Worm (Caenorhabditis elegans): ENCODE results near the gene cest-5.1.
A peak's percentile ranks its signal among the peaks of the same experiment; 100 is the strongest.

Gene cest-5.1

DNA sequence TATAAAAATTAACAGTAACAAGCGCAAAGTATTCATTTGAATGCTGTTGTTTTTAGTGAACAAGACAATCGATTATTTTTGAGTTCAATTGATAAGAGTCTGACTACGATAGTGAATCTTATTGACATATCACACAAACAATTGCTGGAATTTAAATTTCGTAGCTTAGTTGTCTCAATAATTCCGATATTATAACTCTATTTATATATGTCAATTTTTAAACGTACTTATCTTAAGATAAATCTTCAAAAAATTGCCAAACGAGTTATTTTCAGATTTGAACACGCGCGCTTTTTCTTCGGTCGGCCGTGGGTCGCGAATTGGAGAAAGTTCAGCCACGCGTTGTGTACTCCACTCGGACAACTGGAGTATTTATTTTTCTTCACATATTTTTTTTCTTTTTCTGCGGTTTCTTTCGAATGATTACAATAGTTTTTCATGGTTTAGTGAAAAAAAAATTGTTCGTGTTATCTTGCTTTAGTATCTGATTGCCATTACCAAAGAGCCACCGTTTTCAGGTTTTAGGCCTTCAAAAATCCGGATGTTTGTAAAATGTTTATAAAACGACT is at the start of gene cest-5.1, which contains the start of gene C01B10.9 (continued):
- TF ChIP-seq egl-43 (GFP tag; IDR thresholded peaks at IDR 0.05), result no peak
- TF ChIP-seq php-3 (GFP tag; IDR thresholded peaks at IDR 0.05), result no peak
- TF ChIP-seq aly-2 (tag; optimal IDR thresholded peaks at IDR 0.05), result no peak
- TF ChIP-seq lin-13 (GFP tag; optimal IDR thresholded peaks at IDR 0.05), result no peak
- TF ChIP-seq dmd-6 (GFP tag; IDR thresholded peaks at IDR 0.05), result peak; percentile 63
- no peak for TF ChIP-seq unc-39 (tag; optimal IDR thresholded peaks at IDR 0.05)
- no peak for TF ChIP-seq cey-2 (tag; optimal IDR thresholded peaks at IDR 0.05; ENCODE audit: borderline replicate concordance, insufficient read depth)
- no peak for TF ChIP-seq nhr-41 (GFP tag; IDR thresholded peaks at IDR 0.05)
- peak in 1 of 2 experiments; percentile 7 for TF ChIP-seq daf-16 (GFP tag; optimal IDR thresholded peaks at IDR 0.05)
- TF ChIP-seq daf-16 (tag; optimal IDR thresholded peaks at IDR 0.05), result peak; percentile 59
- peak in 1 of 2 experiments; percentile 79 for TF ChIP-seq lsy-2 (tag; optimal IDR thresholded peaks at IDR 0.05)
- no peak for TF ChIP-seq tag-97 (GFP tag; IDR thresholded peaks at IDR 0.05)
- TF ChIP-seq lin-39 (tag; optimal IDR thresholded peaks at IDR 0.05), result no peak
- no peak for TF ChIP-seq skn-1 (tag; optimal IDR thresholded peaks at IDR 0.05)
- TF ChIP-seq saeg-2 (GFP tag; IDR thresholded peaks at IDR 0.05), result no peak
- peak; percentile 12 for TF ChIP-seq snpc-4 (tag; optimal IDR thresholded peaks at IDR 0.05)
- TF ChIP-seq lin-1 (GFP tag; IDR thresholded peaks at IDR 0.05), result no peak
- TF ChIP-seq fkh-10 (GFP tag; optimal IDR thresholded peaks at IDR 0.05), result no peak
- TF ChIP-seq jun-1 (tag; optimal IDR thresholded peaks at IDR 0.05), result no peak
- no peak for TF ChIP-seq ceh-62 (tag; optimal IDR thresholded peaks at IDR 0.05)
- peak; percentile 30 for TF ChIP-seq rbr-2 (tag; optimal IDR thresholded peaks at IDR 0.05)
- TF ChIP-seq D1046.2 (GFP tag; IDR thresholded peaks at IDR 0.05), result no peak
- TF ChIP-seq zag-1 (tag; optimal IDR thresholded peaks at IDR 0.05), result no peak
- TF ChIP-seq mdt-29 (GFP tag; IDR thresholded peaks at IDR 0.05), result no peak
- TF ChIP-seq nhr-42 (GFP tag; IDR thresholded peaks at IDR 0.05), result no peak
- TF ChIP-seq aha-1 (tag), result no peak
- no peak for TF ChIP-seq nhr-6 (tag; optimal IDR thresholded peaks at IDR 0.05)
- 0 out of 2 replicates have a peak, but pooled peaks have one; percentile 31 for TF ChIP-seq madf-9 (GFP tag; conservative IDR thresholded peaks at IDR 0.05)
- no peak for TF ChIP-seq lin-15B (tag; optimal IDR thresholded peaks at IDR 0.05)
- no peak for TF ChIP-seq hmg-1.1 (GFP tag; IDR thresholded peaks at IDR 0.05)
- peak; percentile 33; the same call in 1 of the 2 replicates for TF ChIP-seq ceh-44 (GFP tag; IDR thresholded peaks at IDR 0.05)
- no peak for TF ChIP-seq mep-1 (tag; optimal IDR thresholded peaks at IDR 0.05)
- no peak for TF ChIP-seq Y48G9A.11 (GFP tag; IDR thresholded peaks at IDR 0.05)

- no peak for TF ChIP-seq vab-7 (GFP tag; IDR thresholded peaks at IDR 0.05)
- TF ChIP-seq nhr-6 (tag; optimal IDR thresholded peaks at IDR 0.05), result no peak
- TF ChIP-seq F10B5.3 (tag; optimal IDR thresholded peaks at IDR 0.05), result no peak
- TF ChIP-seq hif-1 (tag; optimal IDR thresholded peaks at IDR 0.05), result no peak
- TF ChIP-seq dmd-6 (GFP tag; IDR thresholded peaks at IDR 0.05), result no peak
- TF ChIP-seq php-3 (GFP tag; IDR thresholded peaks at IDR 0.05), result no peak
- TF ChIP-seq zfp-3 (GFP tag; conservative IDR thresholded peaks at IDR 0.05), result no peak
- no peak for TF ChIP-seq dmd-9 (GFP tag; IDR thresholded peaks at IDR 0.05)
- TF ChIP-seq lin-1 (GFP tag; IDR thresholded peaks at IDR 0.05), result no peak
- no peak for TF ChIP-seq dmd-8 (GFP tag; IDR thresholded peaks at IDR 0.05)
These were observed 36.3 kb upstream of the cest-5.1 start, which contains the start of gene Y73B6A.1 for ce11 chrIV:6667898-6668297. Gene Y73B6A.1 (minus strand): TSS chrIV:6667998.

- TF ChIP-seq mes-2 (tag; optimal IDR thresholded peaks at IDR 0.05; ENCODE audit: poor library complexity, severe bottlenecking), result peak; percentile 32
- TF ChIP-seq ceh-44 (GFP tag; IDR thresholded peaks at IDR 0.05), result 0 out of 2 replicates have a peak, but pooled peaks have one; percentile 27
- TF ChIP-seq dpl-1 (GFP tag; optimal IDR thresholded peaks at IDR 0.05), result no peak
- no peak for TF ChIP-seq ceh-28 (tag; optimal IDR thresholded peaks at IDR 0.05)
- peak; percentile 93 for TF ChIP-seq F49E8.2 (tag; optimal IDR thresholded peaks at IDR 0.05; ENCODE audit: borderline replicate concordance)
- no peak for TF ChIP-seq F10B5.3 (tag; optimal IDR thresholded peaks at IDR 0.05)
- peak; percentile 11 for TF ChIP-seq snpc-4 (tag; optimal IDR thresholded peaks at IDR 0.05)
- peak; percentile 97 for TF ChIP-seq snpc-1.2 (GFP tag; IDR thresholded peaks at IDR 0.05)
- TF ChIP-seq ama-1 (optimal IDR thresholded peaks at IDR 0.05), result peak; percentile 78
These were observed 32.8 kb upstream of the cest-5.1 start for ce11 chrIV:6664336-6664735.

Measured in whole organism, L4 larva.